Fruit fly (Drosophila melanogaster): ENCODE measurements around the gene ds.

ds gene

DNA sequence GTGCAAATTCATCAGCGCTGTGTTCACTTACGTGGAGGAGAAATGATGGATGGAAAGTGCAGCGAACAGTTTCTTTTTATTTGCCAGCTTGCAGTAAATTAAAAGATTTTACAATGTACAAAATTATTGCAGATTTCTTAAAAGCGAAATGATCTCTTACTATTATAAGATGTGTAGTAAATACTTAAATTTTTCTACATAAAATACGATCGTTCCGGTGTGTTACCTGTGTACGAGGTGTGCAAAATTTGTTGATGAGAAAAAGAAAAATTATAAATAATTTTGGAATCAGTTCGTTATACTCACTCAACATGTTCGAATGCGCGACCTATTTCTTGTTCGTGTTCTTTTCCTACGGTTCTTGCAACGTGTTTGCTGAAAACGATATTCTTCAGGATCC, 89.4 kb downstream of the ds start, which contains the start of gene CG2839:
Gene CG2839, plus strand, starts transcription at position 301 of the 400 bp plus-strand sequence.
- TF ChIP-seq ss (GFP tag; optimal IDR thresholded peaks at IDR 0.05): no peak
- no peak for TF ChIP-seq cyc (GFP tag; optimal IDR thresholded peaks at IDR 0.05)
- no peak for TF ChIP-seq Sox14 (GFP tag; optimal IDR thresholded peaks at IDR 0.05)
- no peak for TF ChIP-seq CG6792 (GFP tag; optimal IDR thresholded peaks at IDR 0.05)
- no peak for TF ChIP-seq Sox102F (GFP tag; optimal IDR thresholded peaks at IDR 0.05)
- no peak for TF ChIP-seq CG15336 (GFP tag; IDR thresholded peaks at IDR 0.05)
- TF ChIP-seq CG10669 (GFP tag; optimal IDR thresholded peaks at IDR 0.05): no peak
- no peak for TF ChIP-seq esn (GFP tag; optimal IDR thresholded peaks at IDR 0.05)
- TF ChIP-seq Hr39 (GFP tag; optimal IDR thresholded peaks at IDR 0.05): no peak
- no peak for TF ChIP-seq CG8632 (GFP tag; optimal IDR thresholded peaks at IDR 0.05)
- no peak for TF ChIP-seq Lpt (GFP tag; optimal IDR thresholded peaks at IDR 0.05)
- TF ChIP-seq net (GFP tag; optimal IDR thresholded peaks at IDR 0.05): no peak
- no peak for TF ChIP-seq topi (GFP tag; optimal IDR thresholded peaks at IDR 0.05)
- no peak for TF ChIP-seq CG31627 (GFP tag; optimal IDR thresholded peaks at IDR 0.05)
- TF ChIP-seq CG9139 (GFP tag; optimal IDR thresholded peaks at IDR 0.05): no peak

DNA sequence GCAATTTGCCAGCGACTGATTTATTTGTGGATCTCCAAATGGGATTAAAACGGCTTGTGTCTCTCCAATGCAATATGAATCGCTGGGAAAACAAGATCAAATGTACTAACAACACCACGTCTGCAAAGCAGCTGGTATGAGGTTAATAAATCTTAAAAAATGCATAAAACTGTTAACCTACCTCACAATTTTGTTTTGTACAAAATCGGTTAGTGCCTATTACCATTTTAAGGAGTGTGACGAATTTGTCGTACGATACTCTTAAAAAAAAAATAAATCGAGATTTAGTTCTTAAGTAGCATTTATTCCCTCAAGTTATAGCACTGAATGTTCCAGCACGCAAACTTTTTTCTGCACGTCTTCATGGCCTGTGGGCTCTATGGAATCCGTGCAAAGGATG, 90.5 kb downstream of the ds start, which contains the start of gene lectin-21Ca:
Gene lectin-21Ca, plus strand, starts transcription at position 301 of the 400 bp plus-strand sequence.
- TF ChIP-seq net (GFP tag; optimal IDR thresholded peaks at IDR 0.05) (no peak), dac (GFP tag; optimal IDR thresholded peaks at IDR 0.05) (no peak), Met (GFP tag; optimal IDR thresholded peaks at IDR 0.05) (no peak), Eip75B (GFP tag; optimal IDR thresholded peaks at IDR 0.05) (no peak), CG15336 (GFP tag; IDR thresholded peaks at IDR 0.05) (no peak), CG10669 (GFP tag; optimal IDR thresholded peaks at IDR 0.05) (no peak), ss (GFP tag; optimal IDR thresholded peaks at IDR 0.05) (no peak), Hr4 (GFP tag; optimal IDR thresholded peaks at IDR 0.05) (no peak), CG4318 (GFP tag; optimal IDR thresholded peaks at IDR 0.05) (no peak), esn (GFP tag; optimal IDR thresholded peaks at IDR 0.05) (no peak), CG9139 (GFP tag; optimal IDR thresholded peaks at IDR 0.05) (no peak), acj6 (GFP tag; optimal IDR thresholded peaks at IDR 0.05) (no peak), CG10631 (GFP tag; optimal IDR thresholded peaks at IDR 0.05) (no peak), Lpt (GFP tag; optimal IDR thresholded peaks at IDR 0.05) (no peak), CG34406 (GFP tag; optimal IDR thresholded peaks at IDR 0.05) (no peak), cyc (GFP tag; optimal IDR thresholded peaks at IDR 0.05) (no peak), CG11902 (GFP tag; optimal IDR thresholded peaks at IDR 0.05) (no peak), CG8319 (GFP tag; optimal IDR thresholded peaks at IDR 0.05) (no peak)

DNA sequence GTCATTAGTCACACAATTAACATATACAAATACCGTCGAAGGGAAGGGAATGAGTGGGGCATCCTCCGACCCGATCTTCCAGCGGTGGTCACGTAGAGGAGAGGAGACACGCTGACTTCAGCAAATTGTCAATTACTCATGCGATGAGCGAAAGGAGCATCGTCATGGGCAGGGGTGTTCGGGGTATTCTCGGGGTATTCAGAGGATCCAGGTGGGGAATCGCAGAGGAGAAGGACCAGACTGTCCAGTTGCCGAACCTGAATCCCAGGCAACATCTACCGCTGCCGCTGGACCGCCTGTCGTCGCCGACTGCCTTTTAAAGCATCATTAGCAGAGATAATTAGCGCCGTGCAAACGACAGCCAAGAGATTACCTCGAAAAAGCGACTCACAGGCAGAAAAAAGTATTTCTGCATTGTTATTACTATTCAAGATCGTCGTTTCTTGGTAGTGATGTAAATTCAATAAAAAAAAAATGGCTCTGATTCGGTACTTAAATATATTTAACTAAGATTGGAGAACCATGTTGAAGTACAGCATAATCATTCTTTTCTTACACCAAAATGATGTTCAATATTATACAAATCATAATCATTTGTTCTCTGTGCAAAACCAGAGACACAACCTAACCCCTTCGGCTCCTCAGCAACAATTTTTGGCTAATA, 91.4 kb downstream of the ds start:
- TF ChIP-seq CG1621 (tag; optimal IDR thresholded peaks at IDR 0.05) (no peak), svp (GFP tag) (peak; percentile 78), CG3919 (GFP tag; optimal IDR thresholded peaks at IDR 0.05) (peak; percentile 26), Eip75B (GFP tag; optimal IDR thresholded peaks at IDR 0.05) (no peak), CG11294 (GFP tag; IDR thresholded peaks at IDR 0.05) (no peak), eg (GFP tag; IDR thresholded peaks at IDR 0.05) (no peak), Smox (GFP tag; optimal IDR thresholded peaks at IDR 0.05) (peak; percentile 55), CG8119 (GFP tag; IDR thresholded peaks at IDR 0.05) (no peak), CG6854 (GFP tag; optimal IDR thresholded peaks at IDR 0.05) (no peak), Hr39 (GFP tag; optimal IDR thresholded peaks at IDR 0.05) (peak; percentile 48), Sox15 (GFP tag; optimal IDR thresholded peaks at IDR 0.05) (peak; percentile 12), salr (GFP tag; optimal IDR thresholded peaks at IDR 0.05) (no peak), Sox14 (GFP tag; optimal IDR thresholded peaks at IDR 0.05) (no peak), CG4318 (GFP tag; optimal IDR thresholded peaks at IDR 0.05) (no peak), Blimp-1 (GFP tag; optimal IDR thresholded peaks at IDR 0.05) (no peak), Ets21C (GFP tag; optimal IDR thresholded peaks at IDR 0.05) (no peak), Ets96B (tag; optimal IDR thresholded peaks at IDR 0.05) (no peak), net (GFP tag; optimal IDR thresholded peaks at IDR 0.05) (no peak), CG8319 (GFP tag; optimal IDR thresholded peaks at IDR 0.05) (no peak), CG9139 (GFP tag; optimal IDR thresholded peaks at IDR 0.05) (no peak), fd85E (GFP tag; optimal IDR thresholded peaks at IDR 0.05) (no peak), fkh (GFP tag; optimal IDR thresholded peaks at IDR 0.05) (no peak), CG6792 (GFP tag; optimal IDR thresholded peaks at IDR 0.05) (peak; percentile 9), CG6163 (GFP tag; IDR thresholded peaks at IDR 0.05) (0 out of 3 replicates have a peak, but pooled peaks have one; percentile 39), CG31627 (GFP tag; optimal IDR thresholded peaks at IDR 0.05) (peak; percentile 34), CG3032 (tag; optimal IDR thresholded peaks at IDR 0.05) (no peak), achi (GFP tag; optimal IDR thresholded peaks at IDR 0.05) (peak; percentile 25), Eip78C (GFP tag) (peak; percentile 85), topi (GFP tag; optimal IDR thresholded peaks at IDR 0.05) (peak; percentile 57), Sox102F (GFP tag; optimal IDR thresholded peaks at IDR 0.05) (peak; percentile 35), lz (GFP tag; optimal IDR thresholded peaks at IDR 0.05) (peak; percentile 46), Hr4 (GFP tag; optimal IDR thresholded peaks at IDR 0.05) (peak; percentile 28), CG6276 (GFP tag; optimal IDR thresholded peaks at IDR 0.05) (no peak)
